Worm (Caenorhabditis elegans): Measurements from ENCODE around the gene skr-3.

The skr-3 gene

DNA sequence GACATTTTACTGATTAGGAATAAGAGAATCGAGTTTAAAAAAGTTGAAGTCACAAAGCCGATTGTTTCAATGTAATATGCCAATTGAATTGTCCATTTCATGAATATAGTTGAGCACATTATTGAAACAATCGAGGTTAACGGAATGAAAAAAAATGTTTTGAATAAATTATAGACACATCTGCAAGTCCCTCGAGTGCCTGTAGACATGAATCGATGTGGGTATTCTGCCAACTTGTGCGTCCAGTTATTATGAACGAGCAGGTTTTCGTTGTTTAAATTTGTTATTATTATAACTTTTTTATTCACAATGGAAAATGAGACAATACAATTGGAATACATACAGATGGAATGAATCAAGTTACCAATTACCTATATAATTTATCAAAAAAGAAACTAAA lies 37.5 kb downstream of the skr-3 start, which contains the start of gene str-99:
TSS of gene str-99 (minus strand) at position 101 of the 400 bp plus-strand sequence.
- TF ChIP-seq sma-3 (GFP tag; optimal IDR thresholded peaks at IDR 0.05): no peak

DNA sequence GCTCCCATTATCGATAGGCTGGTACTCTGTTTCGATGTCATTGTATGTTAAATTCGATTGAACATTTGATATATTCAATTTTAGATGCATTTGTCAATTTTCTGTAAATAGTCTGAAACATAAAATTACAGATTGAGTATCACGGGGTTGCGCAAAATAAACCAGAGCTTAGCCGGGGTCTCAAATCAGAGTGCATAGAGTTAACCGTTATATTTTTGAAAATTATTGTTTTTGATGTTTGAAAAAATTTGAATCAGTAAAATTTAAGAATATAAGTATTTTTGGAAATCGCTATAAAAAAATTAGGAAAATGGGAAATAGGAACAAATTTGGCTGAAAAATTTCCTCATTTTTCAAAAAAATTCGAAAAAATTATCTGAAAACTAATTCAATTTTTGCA lies 38.7 kb downstream of the skr-3 start, which contains the start of gene F10A3.17:
TSS of gene F10A3.17 (minus strand) at position 101 of the 400 bp plus-strand sequence.
- TF ChIP-seq lin-11 (tag; optimal IDR thresholded peaks at IDR 0.05) (no peak), ama-1 (optimal IDR thresholded peaks at IDR 0.05) (no peak)

DNA sequence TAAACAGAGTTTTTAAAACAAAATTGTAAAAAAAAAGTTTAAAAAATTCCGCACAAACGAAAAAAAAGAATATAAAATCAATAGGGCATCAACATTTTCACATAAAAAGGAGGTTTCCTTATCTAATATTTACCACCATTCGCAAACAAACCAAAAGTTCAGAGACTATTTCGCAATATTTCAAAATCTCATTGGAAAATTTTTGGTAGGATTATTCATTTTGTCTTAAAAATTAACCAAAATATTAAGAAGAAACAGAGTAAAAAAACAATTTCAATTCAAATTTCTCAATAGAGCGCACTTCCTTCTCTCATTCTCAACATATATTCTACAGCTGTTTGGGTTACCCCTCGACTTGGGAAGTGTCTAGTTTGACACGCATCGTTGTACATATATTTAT lies 39.2 kb downstream of the skr-3 start:
- TF ChIP-seq sem-4 (tag; optimal IDR thresholded peaks at IDR 0.05): no peak
- TF ChIP-seq unc-55 (GFP tag; optimal IDR thresholded peaks at IDR 0.05): peak; percentile 56
- TF ChIP-seq ZK546.5 (tag; optimal IDR thresholded peaks at IDR 0.05): no peak
- peak; percentile 62 for TF ChIP-seq fos-1 (tag; optimal IDR thresholded peaks at IDR 0.05)
- TF ChIP-seq nhr-129 (tag; optimal IDR thresholded peaks at IDR 0.05): peak; percentile 83
- TF ChIP-seq ceh-16 (tag; optimal IDR thresholded peaks at IDR 0.05): no peak

DNA sequence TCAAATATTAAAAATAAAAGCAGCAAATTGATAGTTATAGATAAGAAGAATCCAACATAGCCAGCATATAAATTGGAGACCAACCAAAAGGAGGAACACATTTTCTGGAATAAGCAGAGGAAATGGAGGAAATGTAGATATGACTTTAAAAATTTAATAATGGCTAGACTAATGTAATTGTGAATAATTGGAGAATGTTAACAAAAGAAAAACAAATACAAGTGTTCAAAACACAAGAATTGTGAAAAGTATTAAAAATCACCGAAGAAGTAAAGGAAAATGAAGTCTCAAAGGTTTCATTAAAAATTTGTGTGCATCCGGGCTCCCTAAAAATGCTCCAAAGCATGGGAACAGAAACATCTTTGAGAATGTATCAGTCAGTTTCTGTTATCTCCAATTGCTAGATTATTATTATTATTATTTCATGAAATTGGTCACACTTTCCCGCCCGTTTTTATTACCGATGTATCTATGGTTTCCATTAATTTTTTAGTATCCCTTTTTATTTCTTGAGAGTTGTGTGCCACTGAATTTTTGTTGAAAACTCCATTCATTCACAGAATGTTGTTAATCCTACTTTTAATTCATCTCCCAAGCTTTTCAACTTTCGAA lies 41.3 kb downstream of the skr-3 start, which contains the start of the genes str-109 and F10A3.11:
TSS of gene str-109 (minus strand) at position 101 of the 612 bp plus-strand sequence.
TSS of gene F10A3.11 (plus strand) at position 562 of the 612 bp plus-strand sequence.
- TF ChIP-seq ceh-82 (tag; optimal IDR thresholded peaks at IDR 0.05) (no peak), fos-1 (tag; optimal IDR thresholded peaks at IDR 0.05) (no peak), dmd-4 (tag; optimal IDR thresholded peaks at IDR 0.05) (no peak), ama-1 (optimal IDR thresholded peaks at IDR 0.05) (no peak), alr-1 (tag; optimal IDR thresholded peaks at IDR 0.05) (no peak), elt-3 (tag; optimal IDR thresholded peaks at IDR 0.05) (no peak), lin-39 (tag; optimal IDR thresholded peaks at IDR 0.05) (no peak), nhr-6 (tag; optimal IDR thresholded peaks at IDR 0.05) (no peak), nhr-77 (tag; optimal IDR thresholded peaks at IDR 0.05) (no peak), crh-2 (tag; optimal IDR thresholded peaks at IDR 0.05) (no peak), nhr-11 (tag; optimal IDR thresholded peaks at IDR 0.05) (no peak), unc-39 (tag; optimal IDR thresholded peaks at IDR 0.05) (no peak), R02D3.7 (tag; optimal IDR thresholded peaks at IDR 0.05) (no peak), Y55F3AM.14 (GFP tag; optimal IDR thresholded peaks at IDR 0.05) (no peak), ceh-16 (tag; optimal IDR thresholded peaks at IDR 0.05) (no peak), lin-11 (tag; optimal IDR thresholded peaks at IDR 0.05) (no peak), nhr-21 (tag; optimal IDR thresholded peaks at IDR 0.05) (no peak), unc-62 (GFP tag; optimal IDR thresholded peaks at IDR 0.05) (no peak)

DNA sequence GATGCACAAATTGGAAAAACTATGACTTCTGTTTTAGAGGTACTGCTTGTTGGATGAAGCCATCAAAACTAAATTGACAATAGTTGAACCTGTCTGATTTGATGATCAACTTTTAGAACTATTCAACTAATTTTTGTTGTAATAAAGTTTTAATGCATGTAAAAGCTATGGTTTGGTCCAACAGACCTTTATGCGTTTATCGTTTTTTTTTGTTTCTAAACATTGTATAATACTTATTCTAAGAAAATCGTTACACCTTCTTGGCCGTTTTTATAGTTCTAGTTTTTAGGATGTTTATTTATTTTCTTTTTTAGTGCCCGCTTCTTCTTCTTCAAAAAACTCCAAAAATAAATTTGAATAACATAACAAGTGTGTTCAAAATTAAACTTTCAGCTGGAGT lies 42.8 kb downstream of the skr-3 start, which contains the start of gene F10A3.12:
TSS of gene F10A3.12 (plus strand) at position 301 of the 400 bp plus-strand sequence.
- TF ChIP-seq peb-1 (tag; optimal IDR thresholded peaks at IDR 0.05) (no peak), mbf-1 (tag; optimal IDR thresholded peaks at IDR 0.05) (no peak), mab-5 (tag; optimal IDR thresholded peaks at IDR 0.05) (no peak), lin-13 (GFP tag; optimal IDR thresholded peaks at IDR 0.05) (no peak), nhr-10 (tag; optimal IDR thresholded peaks at IDR 0.05) (no peak), gmeb-1 (tag; optimal IDR thresholded peaks at IDR 0.05) (no peak), aly-2 (tag; optimal IDR thresholded peaks at IDR 0.05) (no peak), R02D3.7 (tag; optimal IDR thresholded peaks at IDR 0.05) (no peak), lin-39 (tag; optimal IDR thresholded peaks at IDR 0.05) (no peak), nhr-21 (tag; optimal IDR thresholded peaks at IDR 0.05) (no peak), nhr-237 (tag; optimal IDR thresholded peaks at IDR 0.05) (no peak), nhr-25 (tag; optimal IDR thresholded peaks at IDR 0.05) (no peak), ztf-1 (GFP tag; conservative IDR thresholded peaks at IDR 0.05) (no peak), Y55F3AM.14 (GFP tag; optimal IDR thresholded peaks at IDR 0.05) (no peak), nhr-129 (tag; optimal IDR thresholded peaks at IDR 0.05) (no peak), ceh-82 (tag; optimal IDR thresholded peaks at IDR 0.05) (no peak), nhr-11 (tag; optimal IDR thresholded peaks at IDR 0.05) (no peak), sma-3 (GFP tag; optimal IDR thresholded peaks at IDR 0.05) (no peak)

DNA sequence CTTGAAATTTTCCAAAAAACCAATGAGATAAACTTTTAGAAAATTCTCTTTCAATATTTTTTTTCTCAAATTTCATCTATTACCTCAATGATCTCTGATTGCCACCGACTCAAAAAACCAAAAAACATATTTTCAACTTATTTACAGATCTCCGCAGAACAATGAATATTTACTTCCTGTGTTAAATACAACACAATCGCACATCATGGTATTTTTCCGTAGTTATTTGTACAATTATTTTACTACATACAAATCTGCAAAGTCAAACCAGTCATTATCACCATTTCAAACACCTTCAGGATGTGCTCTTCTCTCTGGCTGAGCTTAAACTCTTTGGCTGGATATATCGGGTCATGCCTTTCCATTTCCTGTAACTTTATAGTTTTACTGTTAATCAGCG lies 45.1 kb downstream of the skr-3 start, which contains the start of gene str-108:
TSS of gene str-108 (plus strand) at position 301 of the 400 bp plus-strand sequence.
- TF ChIP-seq blmp-1 (tag; optimal IDR thresholded peaks at IDR 0.05; ENCODE audit: insufficient read depth) (no peak), nhr-21 (tag; optimal IDR thresholded peaks at IDR 0.05) (no peak), alr-1 (tag; optimal IDR thresholded peaks at IDR 0.05) (no peak), peb-1 (tag; optimal IDR thresholded peaks at IDR 0.05) (no peak), R02D3.7 (tag; optimal IDR thresholded peaks at IDR 0.05) (no peak), elt-1 (tag; optimal IDR thresholded peaks at IDR 0.05) (no peak), nhr-10 (tag; optimal IDR thresholded peaks at IDR 0.05) (no peak), F13H6.1 (tag; optimal IDR thresholded peaks at IDR 0.05) (no peak), skn-1 (tag; optimal IDR thresholded peaks at IDR 0.05) (no peak), ceh-82 (tag; optimal IDR thresholded peaks at IDR 0.05) (no peak), unc-62 (GFP tag; optimal IDR thresholded peaks at IDR 0.05) (no peak), Y55F3AM.14 (GFP tag; optimal IDR thresholded peaks at IDR 0.05) (no peak), mdl-1 (tag; optimal IDR thresholded peaks at IDR 0.05) (no peak), elt-3 (tag; optimal IDR thresholded peaks at IDR 0.05) (no peak), nhr-237 (tag; optimal IDR thresholded peaks at IDR 0.05) (no peak)

Measured in whole organism, L2 larva.